Fruit fly (Drosophila melanogaster): Measurements from ENCODE around the gene CG10839.

Gene CG10839

dm6 chr2L:15979186-15979585, at the start of gene CG10839:
Gene CG10839, plus strand, starts transcription at chr2L:15979486.
- no peak for TF ChIP-seq Sin3A (optimal IDR thresholded peaks at IDR 0.05)
- no peak for TF ChIP-seq h (optimal IDR thresholded peaks at IDR 0.05)
- TF ChIP-seq Myc (optimal IDR thresholded peaks at IDR 0.05), result no peak
- TF ChIP-seq insv (optimal IDR thresholded peaks at IDR 0.05), result no peak
- no peak for TF ChIP-seq psq (optimal IDR thresholded peaks at IDR 0.05)

dm6 chr2L:15936138-15936537, 43.1 kb upstream of the CG10839 start:
- no peak for TF ChIP-seq Myc (optimal IDR thresholded peaks at IDR 0.05)
- TF ChIP-seq h (optimal IDR thresholded peaks at IDR 0.05), result no peak
- no peak for TF ChIP-seq psq (optimal IDR thresholded peaks at IDR 0.05)
- TF ChIP-seq insv (optimal IDR thresholded peaks at IDR 0.05), result no peak
- no peak for TF ChIP-seq Sin3A (optimal IDR thresholded peaks at IDR 0.05)
- TF ChIP-seq ttk (optimal IDR thresholded peaks at IDR 0.05), result no peak

- TF ChIP-seq insv (optimal IDR thresholded peaks at IDR 0.05), result no peak
- no peak for TF ChIP-seq h (optimal IDR thresholded peaks at IDR 0.05)
- no peak for TF ChIP-seq psq (optimal IDR thresholded peaks at IDR 0.05)
- no peak for TF ChIP-seq Myc (optimal IDR thresholded peaks at IDR 0.05)
- no peak for TF ChIP-seq ttk (optimal IDR thresholded peaks at IDR 0.05)
- TF ChIP-seq Sin3A (optimal IDR thresholded peaks at IDR 0.05), result no peak
Measured at dm6 chr2L:15941141-15941540, 38.1 kb upstream of the CG10839 start, which contains the start of gene CG12448. Gene CG12448, plus strand, starts transcription at chr2L:15941441.

dm6 chr2L:15949457-15949856, 29.8 kb upstream of the CG10839 start:
- TF ChIP-seq Myc (optimal IDR thresholded peaks at IDR 0.05), result no peak
- no peak for TF ChIP-seq h (optimal IDR thresholded peaks at IDR 0.05)
- TF ChIP-seq psq (optimal IDR thresholded peaks at IDR 0.05), result no peak
- no peak for TF ChIP-seq insv (optimal IDR thresholded peaks at IDR 0.05)
- TF ChIP-seq ttk (optimal IDR thresholded peaks at IDR 0.05), result no peak
- no peak for TF ChIP-seq Sin3A (optimal IDR thresholded peaks at IDR 0.05)

dm6 chr2L:15957558-15957957, 21.7 kb upstream of the CG10839 start, which contains the start of gene CG18063:
Gene CG18063, plus strand, starts transcription at chr2L:15957858.
- TF ChIP-seq h (optimal IDR thresholded peaks at IDR 0.05) (no peak), insv (optimal IDR thresholded peaks at IDR 0.05) (no peak), psq (optimal IDR thresholded peaks at IDR 0.05) (no peak), Myc (optimal IDR thresholded peaks at IDR 0.05) (no peak), Sin3A (optimal IDR thresholded peaks at IDR 0.05) (no peak), ttk (optimal IDR thresholded peaks at IDR 0.05) (no peak)

dm6 chr2L:15962335-15962734, 17.0 kb upstream of the CG10839 start, which contains the start of gene beat-Ib:
Gene beat-Ib, minus strand, starts transcription at chr2L:15962435.
- TF ChIP-seq insv (optimal IDR thresholded peaks at IDR 0.05) (no peak), psq (optimal IDR thresholded peaks at IDR 0.05) (no peak)

- TF ChIP-seq psq (optimal IDR thresholded peaks at IDR 0.05) (no peak), Sin3A (optimal IDR thresholded peaks at IDR 0.05) (no peak), insv (optimal IDR thresholded peaks at IDR 0.05) (no peak), Myc (optimal IDR thresholded peaks at IDR 0.05) (no peak), ttk (optimal IDR thresholded peaks at IDR 0.05) (no peak)
Measured at dm6 chr2L:16000199-16000598, 20.9 kb downstream of the CG10839 start, which contains the start of gene beat-Ic. Gene beat-Ic, plus strand, starts transcription at chr2L:16000291.

- TF ChIP-seq h (optimal IDR thresholded peaks at IDR 0.05) (no peak), insv (optimal IDR thresholded peaks at IDR 0.05) (no peak), ttk (optimal IDR thresholded peaks at IDR 0.05) (no peak), psq (optimal IDR thresholded peaks at IDR 0.05) (no peak), Sin3A (optimal IDR thresholded peaks at IDR 0.05) (no peak), Myc (optimal IDR thresholded peaks at IDR 0.05) (no peak)
Measured at dm6 chr2L:16003541-16003940, 24.3 kb downstream of the CG10839 start, which contains the start of gene CG34167. Gene CG34167, minus strand, starts transcription at chr2L:16003641.

dm6 chr2L:16004025-16004424, 24.7 kb downstream of the CG10839 start, which contains the start of the genes CG13245 and CG43816:
Gene CG13245, plus strand, starts transcription at chr2L:16004325.
Gene CG43816, plus strand, starts transcription at chr2L:16004325.
- TF ChIP-seq ttk (optimal IDR thresholded peaks at IDR 0.05) (no peak), Myc (optimal IDR thresholded peaks at IDR 0.05) (no peak), Sin3A (optimal IDR thresholded peaks at IDR 0.05) (no peak), psq (optimal IDR thresholded peaks at IDR 0.05) (no peak), insv (optimal IDR thresholded peaks at IDR 0.05) (no peak), h (optimal IDR thresholded peaks at IDR 0.05) (no peak)

dm6 chr2L:16006179-16006578, 26.9 kb downstream of the CG10839 start, which contains the start of gene CG31820:
Gene CG31820, minus strand, starts transcription at chr2L:16006279.
- TF ChIP-seq Sin3A (optimal IDR thresholded peaks at IDR 0.05) (no peak), insv (optimal IDR thresholded peaks at IDR 0.05) (no peak), ttk (optimal IDR thresholded peaks at IDR 0.05) (no peak), Myc (optimal IDR thresholded peaks at IDR 0.05) (no peak), psq (optimal IDR thresholded peaks at IDR 0.05) (no peak), h (optimal IDR thresholded peaks at IDR 0.05) (no peak)

dm6 chr2L:16026693-16027092, 47.4 kb downstream of the CG10839 start:
- TF ChIP-seq Sin3A (optimal IDR thresholded peaks at IDR 0.05) (no peak), insv (optimal IDR thresholded peaks at IDR 0.05) (no peak)

All from Kc167 (cell line).